3 worm cellular contexts compared by ENCODE assay signal in the genomic region with DNA sequence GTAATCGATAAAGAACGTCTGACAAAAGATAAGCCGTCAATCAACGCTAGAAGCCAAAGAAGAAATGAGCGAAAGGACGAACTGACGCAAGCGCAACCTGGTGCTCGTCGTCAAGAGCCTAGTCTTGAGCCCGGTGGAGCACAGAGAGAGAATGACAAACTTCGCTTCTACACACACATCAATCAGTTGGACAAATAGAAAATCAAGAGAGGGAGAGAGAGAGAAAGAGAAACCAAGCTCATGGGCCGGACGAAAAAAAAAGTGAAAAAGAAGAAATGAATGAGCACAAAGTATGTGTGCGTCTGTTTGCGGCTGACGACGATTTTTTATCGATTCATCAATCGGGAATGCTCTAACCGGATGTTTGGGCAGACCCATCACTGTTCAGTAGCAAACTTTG.
A peak's percentile ranks its signal among the peaks of the same experiment; 100 is the strongest.
TF ChIP-seq lines count a peak whose summit lies in the region.

No protein-coding gene starts in this region.

TF ChIP-seq in whole organism, L1 larva, 84 proteins besides CTCF, POLR2A, EP300 and RAD21 (continued from another document):
- TF ChIP-seq tbx-2 (tag; optimal IDR thresholded peaks at IDR 0.05; lab: Kevin White, UChicago) (no peak), unc-86 (tag; optimal IDR thresholded peaks at IDR 0.05; lab: Kevin White, UChicago) (no peak), mep-1 (tag; optimal IDR thresholded peaks at IDR 0.05; lab: Kevin White, UChicago) (no peak), nhr-77 (tag; optimal IDR thresholded peaks at IDR 0.05; lab: Kevin White, UChicago) (peak; percentile 35), unc-98 (GFP tag; IDR thresholded peaks at IDR 0.05; lab: Robert Waterston, UW) (no peak), efl-3 (GFP tag; optimal IDR thresholded peaks at IDR 0.05; lab: Kevin White, UChicago) (no peak), egl-27 (tag; optimal IDR thresholded peaks at IDR 0.05; lab: Kevin White, UChicago) (no peak), nhr-47 (tag; optimal IDR thresholded peaks at IDR 0.05; lab: Kevin White, UChicago) (no peak), snu-23 (GFP tag; optimal IDR thresholded peaks at IDR 0.05; lab: Kevin White, UChicago) (peak; percentile 14), lin-35 (GFP tag; optimal IDR thresholded peaks at IDR 0.05; lab: Kevin White, UChicago) (peak in 1 of 2 experiments; percentile 0), nhr-71 (tag; optimal IDR thresholded peaks at IDR 0.05; lab: Kevin White, UChicago) (peak; percentile 52), mdl-1 (tag; optimal IDR thresholded peaks at IDR 0.05; lab: Kevin White, UChicago) (no peak), elt-2 (tag; optimal IDR thresholded peaks at IDR 0.05; lab: Kevin White, UChicago) (no peak), fkh-4 (tag; optimal IDR thresholded peaks at IDR 0.05; lab: Kevin White, UChicago; ENCODE audit: borderline replicate concordance) (no peak), dsc-1 (tag; optimal IDR thresholded peaks at IDR 0.05; lab: Kevin White, UChicago) (peak; percentile 27), efl-1 (optimal IDR thresholded peaks at IDR 0.05; lab: Kevin White, UChicago) (peak; percentile 2 to 12), efl-1 (GFP tag; optimal IDR thresholded peaks at IDR 0.05 in 1 of 2; lab: Kevin White, UChicago) (peak; percentile 17 to 92), elt-3 (tag; optimal IDR thresholded peaks at IDR 0.05; lab: Kevin White, UChicago) (no peak), lin-39 (tag; optimal IDR thresholded peaks at IDR 0.05; lab: Kevin White, UChicago) (peak; percentile 22)

TF ChIP-seq in whole organism, L3 larva, 47 proteins besides CTCF, POLR2A, EP300 and RAD21 (continued from another document):
- TF ChIP-seq pqm-1 (tag; optimal IDR thresholded peaks at IDR 0.05; lab: Kevin White, UChicago) (no peak), egl-27 (tag; optimal IDR thresholded peaks at IDR 0.05; lab: Kevin White, UChicago) (no peak), ztf-4 (tag; optimal IDR thresholded peaks at IDR 0.05; lab: Kevin White, UChicago) (no peak), lin-15B (tag; optimal IDR thresholded peaks at IDR 0.05; lab: Kevin White, UChicago) (no peak), nhr-77 (tag; optimal IDR thresholded peaks at IDR 0.05; lab: Kevin White, UChicago) (no peak), daf-12 (tag; optimal IDR thresholded peaks at IDR 0.05; lab: Kevin White, UChicago) (no peak), lsy-12 (tag; optimal IDR thresholded peaks at IDR 0.05; lab: Kevin White, UChicago) (no peak), elt-3 (tag; optimal IDR thresholded peaks at IDR 0.05; lab: Kevin White, UChicago) (no peak), jun-1 (tag; optimal IDR thresholded peaks at IDR 0.05; lab: Kevin White, UChicago) (no peak), ceh-16 (tag; optimal IDR thresholded peaks at IDR 0.05; lab: Kevin White, UChicago) (no peak), zag-1 (tag; optimal IDR thresholded peaks at IDR 0.05; lab: Kevin White, UChicago) (no peak), nhr-12 (tag; optimal IDR thresholded peaks at IDR 0.05; lab: Kevin White, UChicago) (no peak), aly-2 (tag; optimal IDR thresholded peaks at IDR 0.05; lab: Kevin White, UChicago) (no peak), nfya-1 (tag; optimal IDR thresholded peaks at IDR 0.05; lab: Kevin White, UChicago; ENCODE audit: insufficient read depth) (peak; percentile 32)

TF ChIP-seq in whole organism, L4 larva, 104 proteins besides CTCF, POLR2A, EP300 and RAD21 (continued from another document):
- TF ChIP-seq hif-1 (tag; optimal IDR thresholded peaks at IDR 0.05; lab: Kevin White, UChicago) (no peak), zip-2 (tag; optimal IDR thresholded peaks at IDR 0.05; lab: Kevin White, UChicago) (no peak), pqm-1 (tag; optimal IDR thresholded peaks at IDR 0.05; lab: Kevin White, UChicago) (no peak), daf-16 (GFP tag; optimal IDR thresholded peaks at IDR 0.05; lab: Kevin White, UChicago) (peak in 1 of 2 experiments; percentile 50), daf-16 (tag; optimal IDR thresholded peaks at IDR 0.05; lab: Kevin White, UChicago) (no peak), nhr-42 (GFP tag; IDR thresholded peaks at IDR 0.05; lab: Robert Waterston, UW) (no peak), ces-1 (GFP tag; optimal IDR thresholded peaks at IDR 0.05; lab: Kevin White, UChicago) (no peak), cey-2 (tag; optimal IDR thresholded peaks at IDR 0.05; lab: Kevin White, UChicago; ENCODE audit: borderline replicate concordance, insufficient read depth) (no peak), tra-1 (GFP tag; IDR thresholded peaks at IDR 0.05; lab: Robert Waterston, UW) (no peak), T20F7.1 (GFP tag; optimal IDR thresholded peaks at IDR 0.05; lab: Kevin White, UChicago) (no peak), ZK337.2 (GFP tag; IDR thresholded peaks at IDR 0.05; lab: Robert Waterston, UW) (no peak), Y105C5A.15 (GFP tag; IDR thresholded peaks at IDR 0.05; lab: Robert Waterston, UW) (no peak), mdt-29 (GFP tag; IDR thresholded peaks at IDR 0.05; lab: Robert Waterston, UW) (no peak), lin-13 (GFP tag; optimal IDR thresholded peaks at IDR 0.05; lab: Kevin White, UChicago) (no peak), Y48G9A.11 (GFP tag; IDR thresholded peaks at IDR 0.05; lab: Robert Waterston, UW) (no peak), snpc-4 (tag; optimal IDR thresholded peaks at IDR 0.05; lab: Kevin White, UChicago) (no peak), dve-1 (tag; optimal IDR thresholded peaks at IDR 0.05; lab: Kevin White, UChicago; ENCODE audit: insufficient read depth) (no peak), mes-2 (tag; optimal IDR thresholded peaks at IDR 0.05; lab: Kevin White, UChicago; ENCODE audit: poor library complexity, severe bottlenecking) (no peak), dpl-1 (GFP tag; optimal IDR thresholded peaks at IDR 0.05; lab: Kevin White, UChicago) (no peak), nhr-77 (tag; optimal IDR thresholded peaks at IDR 0.05; lab: Kevin White, UChicago) (no peak), ZK546.5 (tag; optimal IDR thresholded peaks at IDR 0.05; lab: Kevin White, UChicago) (no peak), F49E8.2 (tag; optimal IDR thresholded peaks at IDR 0.05; lab: Kevin White, UChicago; ENCODE audit: borderline replicate concordance) (no peak), R02D3.7 (tag; optimal IDR thresholded peaks at IDR 0.05; lab: Kevin White, UChicago) (no peak), nhr-11 (tag; optimal IDR thresholded peaks at IDR 0.05; lab: Kevin White, UChicago) (peak; percentile 67), F44E2.7 (GFP tag; IDR thresholded peaks at IDR 0.05; lab: Robert Waterston, UW) (no peak), lin-1 (GFP tag; IDR thresholded peaks at IDR 0.05; lab: Robert Waterston, UW) (no peak), F37D6.2 (tag; optimal IDR thresholded peaks at IDR 0.05; lab: Kevin White, UChicago) (no peak), lin-39 (tag; optimal IDR thresholded peaks at IDR 0.05; lab: Kevin White, UChicago) (no peak), ama-1 (optimal IDR thresholded peaks at IDR 0.05; lab: Kevin White, UChicago) (peak; percentile 26), madf-5 (GFP tag; IDR thresholded peaks at IDR 0.05; lab: Robert Waterston, UW) (no peak), jun-1 (tag; optimal IDR thresholded peaks at IDR 0.05; lab: Kevin White, UChicago) (no peak), F26F4.8 (GFP tag; conservative IDR thresholded peaks at IDR 0.05; lab: Robert Waterston, UW) (no peak), tag-97 (GFP tag; IDR thresholded peaks at IDR 0.05; lab: Robert Waterston, UW) (no peak), arid-1 (GFP tag; conservative IDR thresholded peaks at IDR 0.05; lab: Robert Waterston, UW) (no peak), zfp-2 (tag; optimal IDR thresholded peaks at IDR 0.05; lab: Kevin White, UChicago) (no peak), lin-38 (GFP tag; IDR thresholded peaks at IDR 0.05; lab: Robert Waterston, UW) (no peak), mxl-2 (GFP tag; conservative IDR thresholded peaks at IDR 0.05; lab: Robert Waterston, UW) (no peak), ceh-32 (tag; optimal IDR thresholded peaks at IDR 0.05; lab: Kevin White, UChicago; ENCODE audit: poor library complexity) (no peak), nhr-237 (tag; optimal IDR thresholded peaks at IDR 0.05; lab: Kevin White, UChicago) (no peak), spr-1 (tag; optimal IDR thresholded peaks at IDR 0.05; lab: Kevin White, UChicago) (no peak), dmd-8 (GFP tag; IDR thresholded peaks at IDR 0.05; lab: Robert Waterston, UW) (no peak), zfp-3 (GFP tag; conservative IDR thresholded peaks at IDR 0.05; lab: Robert Waterston, UW) (no peak), nhr-41 (GFP tag; IDR thresholded peaks at IDR 0.05; lab: Robert Waterston, UW) (no peak), lir-3 (tag; optimal IDR thresholded peaks at IDR 0.05; lab: Kevin White, UChicago) (no peak), nhr-6 (tag; optimal IDR thresholded peaks at IDR 0.05; lab: Kevin White, UChicago) (peak; percentile 7), F10B5.3 (tag; optimal IDR thresholded peaks at IDR 0.05; lab: Kevin White, UChicago) (no peak), ctbp-1 (GFP tag; IDR thresholded peaks at IDR 0.05; lab: Robert Waterston, UW) (no peak), vab-7 (GFP tag; IDR thresholded peaks at IDR 0.05; lab: Robert Waterston, UW) (no peak), D1046.2 (GFP tag; IDR thresholded peaks at IDR 0.05; lab: Robert Waterston, UW) (no peak), fkh-10 (GFP tag; optimal IDR thresholded peaks at IDR 0.05; lab: Kevin White, UChicago) (no peak), zag-1 (tag; optimal IDR thresholded peaks at IDR 0.05; lab: Kevin White, UChicago) (no peak), skn-1 (tag; optimal IDR thresholded peaks at IDR 0.05; lab: Kevin White, UChicago) (no peak), daf-8 (GFP tag; IDR thresholded peaks at IDR 0.05; lab: Robert Waterston, UW) (no peak), dmd-9 (GFP tag; IDR thresholded peaks at IDR 0.05; lab: Robert Waterston, UW) (no peak), fos-1 (tag; optimal IDR thresholded peaks at IDR 0.05; lab: Kevin White, UChicago) (no peak), lsy-2 (tag; optimal IDR thresholded peaks at IDR 0.05; lab: Kevin White, UChicago) (no peak), ztf-11 (tag; optimal IDR thresholded peaks at IDR 0.05; lab: Kevin White, UChicago) (no peak), nhr-102 (tag; optimal IDR thresholded peaks at IDR 0.05; lab: Kevin White, UChicago) (no peak), T26A8.4 (GFP tag; IDR thresholded peaks at IDR 0.05; lab: Robert Waterston, UW) (no peak), php-3 (GFP tag; IDR thresholded peaks at IDR 0.05; lab: Robert Waterston, UW) (no peak), ceh-62 (tag; optimal IDR thresholded peaks at IDR 0.05; lab: Kevin White, UChicago) (no peak), daf-19 (GFP tag; conservative IDR thresholded peaks at IDR 0.05; lab: Robert Waterston, UW) (no peak), set-16 (GFP tag; IDR thresholded peaks at IDR 0.05; lab: Robert Waterston, UW) (peak; percentile 27; the same call in 1 of the 2 replicates), ceh-82 (tag; optimal IDR thresholded peaks at IDR 0.05; lab: Kevin White, UChicago) (no peak), egl-43 (GFP tag; IDR thresholded peaks at IDR 0.05; lab: Robert Waterston, UW) (peak; percentile 57; the same call in 1 of the 2 replicates), ztf-7 (tag; optimal IDR thresholded peaks at IDR 0.05; lab: Kevin White, UChicago) (no peak), hlh-11 (tag; optimal IDR thresholded peaks at IDR 0.05; lab: Kevin White, UChicago) (peak; percentile 60), unc-62 (GFP tag; optimal IDR thresholded peaks at IDR 0.05 in 1 of 2; lab: Kevin White, UChicago) (peak in 1 of 2 experiments; percentile 71), unc-62 (tag; optimal IDR thresholded peaks at IDR 0.05; lab: Kevin White, UChicago) (no peak), dmd-6 (GFP tag; IDR thresholded peaks at IDR 0.05; lab: Robert Waterston, UW) (peak; percentile 16; the same call in 1 of the 2 replicates), nhr-76 (tag; optimal IDR thresholded peaks at IDR 0.05; lab: Kevin White, UChicago) (no peak), ceh-20 (GFP tag; IDR thresholded peaks at IDR 0.05; lab: Robert Waterston, UW) (no peak; the same call in 1 of the 2 replicates), nhr-10 (tag; optimal IDR thresholded peaks at IDR 0.05; lab: Kevin White, UChicago) (no peak), unc-39 (tag; optimal IDR thresholded peaks at IDR 0.05; lab: Kevin White, UChicago) (no peak), mdl-1 (tag; optimal IDR thresholded peaks at IDR 0.05; lab: Kevin White, UChicago) (peak in 1 of 2 experiments; percentile 11), daf-12 (tag; optimal IDR thresholded peaks at IDR 0.05; lab: Kevin White, UChicago) (no peak), lin-15B (tag; optimal IDR thresholded peaks at IDR 0.05; lab: Kevin White, UChicago) (no peak), aly-2 (tag; optimal IDR thresholded peaks at IDR 0.05; lab: Kevin White, UChicago) (no peak), hmg-1.1 (GFP tag; IDR thresholded peaks at IDR 0.05; lab: Robert Waterston, UW) (no peak), nhr-111 (GFP tag; optimal IDR thresholded peaks at IDR 0.05; lab: Kevin White, UChicago) (no peak), duxl-1 (tag; optimal IDR thresholded peaks at IDR 0.05; lab: Kevin White, UChicago; ENCODE audit: poor library complexity) (no peak), snpc-1.2 (GFP tag; IDR thresholded peaks at IDR 0.05; lab: Robert Waterston, UW) (no peak), ceh-44 (GFP tag; IDR thresholded peaks at IDR 0.05; lab: Robert Waterston, UW) (no peak), gei-8 (GFP tag; optimal IDR thresholded peaks at IDR 0.05; lab: Kevin White, UChicago) (no peak), attf-4 (tag; optimal IDR thresholded peaks at IDR 0.05; lab: Kevin White, UChicago) (no peak), Y5F2A.4 (GFP tag; optimal IDR thresholded peaks at IDR 0.05; lab: Kevin White, UChicago) (no peak), nhr-28 (tag; optimal IDR thresholded peaks at IDR 0.05; lab: Kevin White, UChicago) (peak; percentile 37), hlh-30 (tag; optimal IDR thresholded peaks at IDR 0.05; lab: Kevin White, UChicago; ENCODE audit: insufficient read depth) (peak; percentile 19), aha-1 (tag; lab: Kevin White, UChicago) (peak; percentile 96), nhr-25 (tag; optimal IDR thresholded peaks at IDR 0.05; lab: Kevin White, UChicago; ENCODE audit: borderline replicate concordance, insufficient read depth) (no peak), zip-11 (GFP tag; IDR thresholded peaks at IDR 0.05; lab: Robert Waterston, UW) (no peak), ceh-28 (tag; optimal IDR thresholded peaks at IDR 0.05; lab: Kevin White, UChicago) (no peak), spr-3 (GFP tag; optimal IDR thresholded peaks at IDR 0.05; lab: Kevin White, UChicago) (no peak)
